Fruit fly (Drosophila melanogaster) S2 (cell line): ENCODE measurements around the gene lectin-33A.

Source experiments
- CG8478 ChIP-seq: fragments of >200 bp; optimal IDR thresholded peaks from 2 replicates; lab custom pipeline; 2018
- CTCF ChIP-seq, 2 experiments: fragments of >200 bp; optimal IDR thresholded peaks; 2 replicates each; lab custom pipeline; 2018

DNA sequence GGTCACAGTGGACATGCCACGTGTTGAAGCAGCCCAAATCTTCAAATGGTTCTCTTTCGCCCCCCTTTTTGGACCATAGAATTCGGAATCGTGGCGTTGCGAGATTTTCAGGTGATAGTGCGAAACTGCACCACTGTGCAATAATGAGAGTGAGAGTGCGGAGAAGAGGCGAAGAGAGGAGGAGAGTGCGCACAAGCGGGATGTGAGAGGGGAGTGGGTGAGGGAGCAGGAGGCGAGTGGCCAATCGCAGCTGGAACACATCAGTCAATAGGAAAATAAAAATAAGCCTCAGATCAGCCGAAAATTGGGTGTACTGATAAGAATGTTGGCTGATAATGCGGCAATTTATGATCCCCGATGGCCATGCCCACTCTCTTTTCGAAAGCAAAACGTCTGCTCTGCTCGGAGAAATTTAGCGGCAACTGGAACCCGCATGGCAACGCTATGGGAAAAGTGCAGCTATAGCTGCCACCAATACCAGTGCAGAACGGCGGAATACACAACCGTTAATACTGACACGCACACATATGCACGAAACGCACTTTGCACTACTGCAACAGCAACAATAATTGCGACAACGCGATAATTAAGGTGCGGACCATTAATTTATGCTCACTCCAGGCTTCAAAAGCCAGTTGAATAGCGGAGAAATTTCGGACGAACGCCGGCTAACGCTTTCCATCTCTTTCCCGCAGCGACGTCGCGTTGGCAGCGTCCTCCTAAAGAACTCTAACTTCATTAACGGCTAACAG, 34.4 kb upstream of the lectin-33A start:
- TF ChIP-seq CTCF (optimal IDR thresholded peaks at IDR 0.05; lab: Kevin White, UChicago) (no peak), CG8478 (lab: Kevin White, UChicago) (no peak)
